Worm (Caenorhabditis elegans): ENCODE results near the gene cup-5.

ce11 chrIII:7552859-7553258, 31.1 kb upstream of the cup-5 start:
- TF ChIP-seq unc-39 (tag; optimal IDR thresholded peaks at IDR 0.05): no peak
- TF ChIP-seq elt-1 (tag; optimal IDR thresholded peaks at IDR 0.05): no peak
- TF ChIP-seq aly-2 (tag; optimal IDR thresholded peaks at IDR 0.05): no peak
- no peak for TF ChIP-seq ceh-9 (tag; optimal IDR thresholded peaks at IDR 0.05)
- TF ChIP-seq unc-62 (GFP tag; optimal IDR thresholded peaks at IDR 0.05): peak; percentile 63
- no peak for TF ChIP-seq elt-2 (tag; optimal IDR thresholded peaks at IDR 0.05)
